Worm (Caenorhabditis elegans) whole organism, mixed stage, embryonic: ENCODE data around the gene F02D10.6.

Experiments
- elt-1 ChIP-seq: sonication (generic microtip); optimal IDR thresholded peaks from 2 replicates; lab custom pipeline; 2017; ENCODE audit warnings: missing genetic modification characterization, mild to moderate bottlenecking, missing compliant biosample characterization, antibody characterized with exemption, moderate library complexity, borderline replicate concordance; ENCODE audit not compliant: insufficient read depth
- elt-3 ChIP-seq: fragments of 150-350 bp; optimal IDR thresholded peaks from 2 replicates; lab custom pipeline; 2014; ENCODE audit warnings: missing biosample characterization, missing genetic modification characterization
- lsy-2 ChIP-seq: fragments of 150-350 bp; optimal IDR thresholded peaks from 2 replicates; lab custom pipeline; 2014; ENCODE audit warnings: missing biosample characterization, missing genetic modification characterization
- mab-5 ChIP-seq: fragments of 150-350 bp; optimal IDR thresholded peaks from 2 replicates; lab custom pipeline; 2014; ENCODE audit warnings: missing biosample characterization, missing genetic modification characterization
- nhr-76 ChIP-seq: sonication (generic microtip); optimal IDR thresholded peaks from 2 replicates; lab custom pipeline; 2017; ENCODE audit warnings: missing biosample characterization, missing genetic modification characterization
- snpc-4 ChIP-seq: fragments of 150-350 bp; optimal IDR thresholded peaks from 2 replicates; lab custom pipeline; 2014; ENCODE audit warnings: missing biosample characterization, missing genetic modification characterization
- tbx-8 ChIP-seq: fragments of 200-800 bp; sonication (Bioruptor generic); optimal IDR thresholded peaks from 2 replicates; lab custom pipeline; 2018; ENCODE audit warnings: mild to moderate bottlenecking, missing genetic modification characterization, moderate library complexity, missing compliant biosample characterization
- unc-62 ChIP-seq: fragments of 150-350 bp; optimal IDR thresholded peaks from 2 replicates; lab custom pipeline; 2014; ENCODE audit warnings: missing biosample characterization, missing genetic modification reagents, missing genetic modification characterization
- ztf-11 ChIP-seq: fragments of 150-350 bp; optimal IDR thresholded peaks from 2 replicates; lab custom pipeline; 2014; ENCODE audit warnings: missing biosample characterization, missing genetic modification characterization

DNA sequence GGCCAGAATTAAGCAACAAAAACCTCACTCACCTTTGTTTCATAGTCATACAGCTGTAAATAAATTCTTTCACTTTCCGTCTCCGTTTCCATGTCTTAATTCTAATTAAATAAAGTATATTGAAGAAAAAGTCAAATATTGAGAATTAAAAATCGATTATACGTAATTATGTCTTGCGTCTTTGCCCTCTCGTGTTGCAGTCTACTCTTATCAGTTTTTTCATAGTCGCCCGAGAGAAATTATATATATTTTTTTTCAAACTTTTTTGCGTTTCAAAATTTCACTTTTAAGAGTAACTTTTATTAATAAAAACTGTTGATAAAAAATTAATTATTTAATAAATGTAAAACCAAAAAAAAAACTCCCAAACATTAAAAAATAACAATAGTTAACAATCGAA is 5.0 kb upstream of the F02D10.6 start, which contains the start of gene flr-1:
- TF ChIP-seq nhr-76 (tag; lab: Kevin White, UChicago) (no peak), lsy-2 (tag; lab: Kevin White, UChicago) (no peak), elt-3 (no peak), elt-1 (tag; lab: Kevin White, UChicago) (no peak), tbx-8 (no peak), mab-5 (tag; lab: Kevin White, UChicago) (no peak), ztf-11 (tag; lab: Kevin White, UChicago) (no peak), unc-62 (GFP tag; lab: Kevin White, UChicago) (no peak), snpc-4 (no peak)
